Fruit fly (Drosophila melanogaster) whole organism, embryonic: ENCODE results near the gene Dbp73D.

Experiments used
- CG10147 ChIP-seq: fragments of 200-800 bp; sonication (Bioruptor generic); optimal IDR thresholded peaks from 2 replicates; lab custom pipeline; 2019; ENCODE audit warnings: missing biosample characterization, mild to moderate bottlenecking, missing genetic modification characterization, moderate library complexity
- CG10209 ChIP-seq: fragments of 200-800 bp; sonication (Bioruptor generic); optimal IDR thresholded peaks from 3 replicates; lab custom pipeline; 2017; ENCODE audit warnings: missing biosample characterization, mild to moderate bottlenecking, missing genetic modification characterization, missing genetic modification reagents
- CG10267 ChIP-seq: fragments of 200-800 bp; sonication (Bioruptor generic); optimal IDR thresholded peaks from 2 replicates; lab custom pipeline; 2018; ENCODE audit warnings: missing biosample characterization, mild to moderate bottlenecking, missing genetic modification characterization, moderate library complexity
- CG10462 ChIP-seq: fragments of 200-800 bp; sonication (Bioruptor generic); optimal IDR thresholded peaks from 2 replicates; lab custom pipeline; 2016; ENCODE audit warnings: missing biosample characterization, missing genetic modification characterization
- CG11696 ChIP-seq: fragments of 200-800 bp; sonication (Bioruptor generic); IDR thresholded peaks from 2 replicates; pipeline ENCODE4 v1.3.6; 2022; ENCODE audit warnings: missing biosample characterization, missing genetic modification characterization
- CG12219 ChIP-seq: fragments of 200-800 bp; sonication (Bioruptor generic); optimal IDR thresholded peaks from 3 replicates; lab custom pipeline; 2018; ENCODE audit warnings: missing biosample characterization, mild to moderate bottlenecking, missing genetic modification characterization
- CG14014 ChIP-seq: fragments of 200-800 bp; sonication (Bioruptor generic); IDR thresholded peaks from 2 replicates; pipeline ENCODE4 v1.3.6; 2022; ENCODE audit warnings: missing biosample characterization, missing genetic modification characterization
- CG15601 ChIP-seq: fragments of 200-800 bp; sonication (Bioruptor generic); optimal IDR thresholded peaks from 3 replicates; lab custom pipeline; 2019; ENCODE audit warnings: missing biosample characterization, mild to moderate bottlenecking, missing genetic modification characterization, moderate library complexity
- CG1603 ChIP-seq: fragments of 200-800 bp; sonication (Bioruptor generic); optimal IDR thresholded peaks from 2 replicates; lab custom pipeline; 2019; ENCODE audit warnings: missing biosample characterization, mild to moderate bottlenecking, missing genetic modification characterization, moderate library complexity
- CG16815 ChIP-seq: fragments of 200-800 bp; sonication (Bioruptor generic); optimal IDR thresholded peaks from 3 replicates; lab custom pipeline; 2017; ENCODE audit warnings: missing biosample characterization, mild to moderate bottlenecking, missing genetic modification characterization
- CG18599 ChIP-seq: fragments of 200-800 bp; sonication (Bioruptor generic); optimal IDR thresholded peaks from 3 replicates; lab custom pipeline; 2017; ENCODE audit warnings: missing biosample characterization, missing genetic modification characterization, mild to moderate bottlenecking, moderate library complexity, missing genetic modification reagents
- CG2712 ChIP-seq: fragments of 200-800 bp; optimal IDR thresholded peaks from 3 replicates; lab custom pipeline; 2019; ENCODE audit warnings: missing biosample characterization, mild to moderate bottlenecking, missing genetic modification characterization, moderate library complexity
- CG30431 ChIP-seq: fragments of 200-800 bp; sonication (Bioruptor generic); optimal IDR thresholded peaks from 2 replicates; lab custom pipeline; 2017; ENCODE audit warnings: missing biosample characterization, missing genetic modification characterization
- CG6272 ChIP-seq: fragments of 200-800 bp; sonication (Bioruptor generic); IDR thresholded peaks from 2 replicates; pipeline ENCODE4 v1.3.6; 2022; ENCODE audit warnings: missing biosample characterization, missing genetic modification characterization
- CG7357 ChIP-seq: fragments of 200-800 bp; sonication (Bioruptor generic); IDR thresholded peaks from 3 replicates; pipeline ENCODE4 v1.3.6; 2022; ENCODE audit warnings: missing biosample characterization, missing genetic modification characterization
- CG8089 ChIP-seq: fragments of 200-800 bp; sonication (Bioruptor generic); optimal IDR thresholded peaks from 3 replicates; lab custom pipeline; 2016; ENCODE audit warnings: missing biosample characterization, missing genetic modification characterization
- Dbx ChIP-seq: fragments of 200-800 bp; sonication (Bioruptor generic); IDR thresholded peaks from 3 replicates; pipeline ENCODE4 v1.3.6; 2022; ENCODE audit warnings: missing biosample characterization, missing genetic modification characterization
- Dref ChIP-seq: fragments of 200-800 bp; sonication (Bioruptor generic); IDR thresholded peaks from 2 replicates; pipeline ENCODE4 v1.3.6; 2022; ENCODE audit warnings: missing biosample characterization, missing genetic modification characterization
- E2f1 ChIP-seq: fragments of 200-800 bp; sonication (Bioruptor generic); IDR thresholded peaks from 2 replicates; pipeline ENCODE4 v1.3.6; 2022; ENCODE audit warnings: missing biosample characterization, missing genetic modification characterization
- Fer1 ChIP-seq: fragments of 200-800 bp; sonication (Bioruptor generic); optimal IDR thresholded peaks from 2 replicates; lab custom pipeline; 2017; ENCODE audit warnings: missing biosample characterization, mild to moderate bottlenecking, missing genetic modification characterization
- H2.0 ChIP-seq: fragments of 200-800 bp; sonication (Bioruptor generic); IDR thresholded peaks from 2 replicates; pipeline ENCODE4 v1.3.6; 2022; ENCODE audit warnings: missing biosample characterization, missing genetic modification characterization
- HLH3B ChIP-seq: fragments of 200-800 bp; sonication (Bioruptor generic); IDR thresholded peaks from 2 replicates; pipeline ENCODE4 v1.3.6; 2022; ENCODE audit warnings: missing biosample characterization, missing genetic modification characterization
- Hmx ChIP-seq: fragments of 200-800 bp; sonication (Bioruptor generic); optimal IDR thresholded peaks from 2 replicates; lab custom pipeline; 2016; ENCODE audit warnings: missing biosample characterization, missing genetic modification characterization
- Hr51 ChIP-seq, 2 experiments: fragments of 200-800 bp; sonication (Bioruptor generic); optimal IDR thresholded peaks; 2 replicates in 1 of 2; 3 replicates in 1 of 2; lab custom pipeline; 2016 to 2018; ENCODE audit warnings: missing biosample characterization in 2 of 2, missing genetic modification characterization in 2 of 2, mild to moderate bottlenecking in 1 of 2, moderate library complexity in 1 of 2
- Med ChIP-seq: fragments of 200-800 bp; sonication (Bioruptor generic); peaks from one replicate; lab custom pipeline; 2016; ENCODE audit warnings: missing biosample characterization, missing genetic modification characterization, mild to moderate bottlenecking, inconsistent platforms, moderate library complexity
- NC2α ChIP-seq: fragments of 200-800 bp; sonication (Bioruptor generic); optimal IDR thresholded peaks from 2 replicates; lab custom pipeline; 2016; ENCODE audit warnings: missing biosample characterization, missing genetic modification characterization
- Optix ChIP-seq: fragments of 200-800 bp; sonication (Bioruptor generic); IDR thresholded peaks from 3 replicates; pipeline ENCODE4 v1.3.6; 2022; ENCODE audit warnings: missing biosample characterization, missing genetic modification characterization
- Poxn ChIP-seq: fragments of 200-800 bp; sonication (Bioruptor generic); IDR thresholded peaks from 2 replicates; pipeline ENCODE4 v1.3.6; 2022; ENCODE audit warnings: missing biosample characterization, missing genetic modification characterization
- Stat92E ChIP-seq, 3 experiments: fragments of >200 bp in 2 of 3; fragments of 200-800 bp in 1 of 3; sonication (Bioruptor generic) in 1 of 3; optimal IDR thresholded peaks; 2 replicates each; lab custom pipeline; 2017 to 2019; ENCODE audit warnings: missing biosample characterization in 3 of 3, missing genetic modification characterization in 3 of 3, mild to moderate bottlenecking in 1 of 3, moderate library complexity in 1 of 3
- Xrp1 ChIP-seq: fragments of 200-800 bp; sonication (Bioruptor generic); IDR thresholded peaks from 2 replicates; pipeline ENCODE4 v1.3.6; 2022; ENCODE audit warnings: missing biosample characterization, missing genetic modification characterization
- az2 ChIP-seq: fragments of 200-800 bp; sonication (Bioruptor generic); optimal IDR thresholded peaks from 3 replicates; lab custom pipeline; 2016; ENCODE audit warnings: missing biosample characterization, missing genetic modification characterization
- chinmo ChIP-seq: fragments of 200-800 bp; sonication (Bioruptor generic); IDR thresholded peaks from 4 replicates; pipeline ENCODE4 v1.3.6; 2022; ENCODE audit warnings: missing biosample characterization, missing genetic modification characterization; ENCODE audit not compliant: partially characterized antibody
- da ChIP-seq: fragments of 200-800 bp; sonication (Bioruptor generic); optimal IDR thresholded peaks from 2 replicates; lab custom pipeline; 2016; ENCODE audit warnings: missing biosample characterization, missing genetic modification characterization
- dmrt11E ChIP-seq: fragments of 200-800 bp; sonication (Bioruptor generic); optimal IDR thresholded peaks from 3 replicates; lab custom pipeline; 2018; ENCODE audit warnings: missing biosample characterization, mild to moderate bottlenecking, missing genetic modification characterization, moderate library complexity
- emc ChIP-seq: fragments of 200-800 bp; sonication (Bioruptor generic); optimal IDR thresholded peaks from 2 replicates; lab custom pipeline; 2016; ENCODE audit warnings: missing biosample characterization, missing genetic modification characterization
- ewg ChIP-seq: fragments of 200-800 bp; sonication (Bioruptor generic); optimal IDR thresholded peaks from 3 replicates; lab custom pipeline; 2017; ENCODE audit warnings: mild to moderate bottlenecking, missing biosample characterization, missing genetic modification reagents, missing genetic modification characterization
- fd102C ChIP-seq: fragments of 200-800 bp; sonication (Bioruptor generic); optimal IDR thresholded peaks from 2 replicates; lab custom pipeline; 2018; ENCODE audit warnings: missing biosample characterization, mild to moderate bottlenecking, missing genetic modification characterization, moderate library complexity
- fd3F ChIP-seq: fragments of 200-800 bp; sonication (Bioruptor generic); optimal IDR thresholded peaks from 2 replicates; lab custom pipeline; 2018; ENCODE audit warnings: missing biosample characterization, mild to moderate bottlenecking, missing genetic modification characterization, moderate library complexity
- fd64A ChIP-seq: fragments of 200-800 bp; sonication (Bioruptor generic); optimal IDR thresholded peaks from 3 replicates; lab custom pipeline; 2018; ENCODE audit warnings: missing biosample characterization, mild to moderate bottlenecking, missing genetic modification characterization
- fd96Cb ChIP-seq: fragments of 200-800 bp; sonication (Bioruptor generic); optimal IDR thresholded peaks from 2 replicates; lab custom pipeline; 2018; ENCODE audit warnings: missing biosample characterization, mild to moderate bottlenecking, missing genetic modification characterization, moderate library complexity
- gro ChIP-seq: fragments of 200-800 bp; sonication (Bioruptor generic); optimal IDR thresholded peaks from 2 replicates; lab custom pipeline; 2016; ENCODE audit warnings: missing biosample characterization, missing genetic modification characterization
- h ChIP-seq: fragments of >200 bp; optimal IDR thresholded peaks from 2 replicates; lab custom pipeline; 2017
- kah ChIP-seq: fragments of 200-800 bp; sonication (Bioruptor generic); optimal IDR thresholded peaks from 2 replicates; lab custom pipeline; 2018; ENCODE audit warnings: missing biosample characterization, mild to moderate bottlenecking, missing genetic modification characterization
- ken ChIP-seq: fragments of 200-800 bp; sonication (Bioruptor generic); IDR thresholded peaks from 3 replicates; pipeline ENCODE4 v1.3.6; 2022; ENCODE audit warnings: missing biosample characterization, missing genetic modification characterization
- mam ChIP-seq: fragments of 200-800 bp; sonication (Bioruptor generic); optimal IDR thresholded peaks from 3 replicates; lab custom pipeline; 2016; ENCODE audit warnings: missing biosample characterization, missing genetic modification characterization
- pfk ChIP-seq: fragments of 200-800 bp; sonication (Bioruptor generic); optimal IDR thresholded peaks from 2 replicates; lab custom pipeline; 2018; ENCODE audit warnings: missing biosample characterization, mild to moderate bottlenecking, missing genetic modification characterization, moderate library complexity
- psq ChIP-seq: fragments of 200-800 bp; sonication (Bioruptor generic); optimal IDR thresholded peaks from 2 replicates; lab custom pipeline; 2017; ENCODE audit warnings: missing biosample characterization, missing genetic modification characterization
- tgo ChIP-seq: fragments of 200-800 bp; sonication (Bioruptor generic); IDR thresholded peaks from 3 replicates; pipeline ENCODE4 v1.3.6; 2022; ENCODE audit warnings: missing biosample characterization, missing genetic modification characterization
- trem ChIP-seq: fragments of 200-800 bp; optimal IDR thresholded peaks from 3 replicates; lab custom pipeline; 2019; ENCODE audit warnings: missing biosample characterization, mild to moderate bottlenecking, missing genetic modification characterization, moderate library complexity

Dbp73D gene

DNA sequence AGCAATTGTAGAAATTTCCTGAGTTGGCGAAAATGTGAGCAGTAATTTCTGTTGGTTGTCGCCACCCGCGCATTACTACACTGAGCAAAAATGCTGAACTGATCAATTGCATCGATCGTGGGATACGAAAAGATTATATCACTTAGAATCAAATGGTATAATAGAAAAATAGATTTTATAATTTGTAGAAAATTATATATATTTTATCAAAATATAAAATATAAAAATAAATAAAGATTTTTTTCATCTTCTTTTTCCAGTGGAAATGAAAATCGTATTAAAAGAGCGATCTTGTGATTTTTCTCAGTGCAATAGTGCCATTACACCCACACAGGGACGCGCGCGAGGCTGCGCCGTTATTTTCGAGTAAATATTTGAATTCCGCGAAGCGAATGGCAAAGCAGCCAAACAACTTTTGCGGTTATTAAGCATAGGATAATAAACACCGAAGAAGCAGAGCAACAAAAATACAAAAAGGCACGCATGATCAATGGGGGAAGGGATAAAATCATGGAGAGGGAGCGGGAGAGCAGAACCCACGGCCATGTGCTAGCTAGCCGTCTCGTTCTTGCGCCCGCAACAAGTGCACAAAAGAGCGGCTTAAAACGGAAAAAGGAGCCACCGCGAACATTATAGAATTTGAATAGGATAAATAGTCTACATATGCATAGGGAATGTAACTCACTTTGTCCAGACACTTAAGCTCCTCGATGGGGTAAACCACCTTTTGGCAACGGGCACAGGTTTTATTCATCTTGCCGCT is 20.2 kb downstream of the Dbp73D start (continued):
- no peak for TF ChIP-seq CG8089 (GFP tag; lab: Kevin White, UChicago)
- TF ChIP-seq CG1603, result no peak
- no peak for TF ChIP-seq fd102C (GFP tag; lab: Kevin White, UChicago)
- TF ChIP-seq NC2α, result no peak
- TF ChIP-seq H2.0 (GFP tag; lab: Robert Waterston, UW), result no peak
- no peak for TF ChIP-seq az2
- TF ChIP-seq tgo (GFP tag; lab: Robert Waterston, UW), result peak; percentile 60; the same call in 2 of the 3 replicates
- peak; percentile 68 for TF ChIP-seq Med (GFP tag; lab: Kevin White, UChicago)
- peak; percentile 60 for TF ChIP-seq Fer1 (GFP tag; lab: Kevin White, UChicago)
- TF ChIP-seq psq (GFP tag; lab: Kevin White, UChicago), result no peak
- TF ChIP-seq Optix (GFP tag; lab: Robert Waterston, UW), result peak; percentile 21; the same call in 1 of the 3 replicates
- no peak for TF ChIP-seq CG6272
- peak; percentile 1 for TF ChIP-seq CG30431
- TF ChIP-seq Hr51 (GFP tag; optimal IDR thresholded peaks at IDR 0.05; lab: Kevin White, UChicago), result peak in 1 of 2 experiments; percentile 19
- TF ChIP-seq ken (GFP tag; lab: Robert Waterston, UW), result 0 out of 3 replicates have a peak, but pooled peaks have one; percentile 32
- peak; percentile 75; the same call in 2 of the 3 replicates for TF ChIP-seq Dbx
- no peak for TF ChIP-seq CG11696 (GFP tag; lab: Robert Waterston, UW)
- no peak for TF ChIP-seq CG10462 (GFP tag; lab: Kevin White, UChicago)
- TF ChIP-seq CG16815 (GFP tag; lab: Kevin White, UChicago), result peak; percentile 3
- TF ChIP-seq fd64A (GFP tag; lab: Kevin White, UChicago), result no peak
- no peak for TF ChIP-seq fd3F (GFP tag; lab: Kevin White, UChicago)
- TF ChIP-seq trem (tag; lab: Kevin White, UChicago), result no peak
- no peak for TF ChIP-seq ewg (GFP tag; lab: Kevin White, UChicago)
- TF ChIP-seq dmrt11E, result peak; percentile 42
- TF ChIP-seq CG7357, result peak; percentile 54; the same call in 2 of the 3 replicates
- TF ChIP-seq CG10267, result peak; percentile 67
- TF ChIP-seq CG18599 (GFP tag; lab: Kevin White, UChicago), result peak; percentile 74
- no peak for TF ChIP-seq mam (GFP tag; lab: Kevin White, UChicago)
- peak; percentile 35; the same call in 1 of the 2 replicates for TF ChIP-seq HLH3B (GFP tag; lab: Robert Waterston, UW)
- peak; percentile 38; the same call in 1 of the 2 replicates for TF ChIP-seq CG14014
- no peak for TF ChIP-seq pfk (GFP tag; lab: Kevin White, UChicago)
- no peak for TF ChIP-seq CG15601 (tag; lab: Kevin White, UChicago)
- TF ChIP-seq Hmx (GFP tag; lab: Kevin White, UChicago), result no peak
- peak; percentile 70 for TF ChIP-seq Xrp1 (GFP tag; lab: Robert Waterston, UW)
- no peak for TF ChIP-seq Stat92E (GFP tag; optimal IDR thresholded peaks at IDR 0.05; lab: Kevin White, UChicago)
- no peak for TF ChIP-seq gro (GFP tag; lab: Kevin White, UChicago)
- TF ChIP-seq CG10209 (GFP tag; lab: Kevin White, UChicago), result peak; percentile 32
- peak; percentile 45 for TF ChIP-seq fd96Cb (tag; lab: Kevin White, UChicago)
- TF ChIP-seq h (lab: Kevin White, UChicago), result no peak
- no peak for TF ChIP-seq Dref
- TF ChIP-seq Poxn (GFP tag; lab: Robert Waterston, UW), result no peak
- peak; percentile 75 for TF ChIP-seq CG2712
- TF ChIP-seq CG10147, result peak; percentile 46
- TF ChIP-seq kah (GFP tag; lab: Kevin White, UChicago), result no peak
- 0 out of 2 replicates have a peak, but pooled peaks have one; percentile 30 for TF ChIP-seq E2f1 (GFP tag; lab: Robert Waterston, UW)
- 0 out of 4 replicates have a peak, but pooled peaks have one; percentile 46 for TF ChIP-seq chinmo (GFP tag; lab: Robert Waterston, UW)
- no peak for TF ChIP-seq CG12219 (GFP tag; lab: Kevin White, UChicago)
- TF ChIP-seq da (GFP tag; lab: Kevin White, UChicago), result no peak
- no peak for TF ChIP-seq emc (GFP tag; lab: Kevin White, UChicago)
